Worm (Caenorhabditis elegans) whole organism, midembryonic: ENCODE data around the gene C07A9.12.
A peak's percentile ranks its signal among the peaks of the same experiment; 100 is the strongest.

Experiments
- T22C8.4 ChIP-seq: fragments of 200-800 bp; sonication (Bioruptor generic); IDR thresholded peaks from 2 replicates; pipeline ENCODE4 v1.3.6; 2022; ENCODE audit warnings: missing genetic modification characterization, missing compliant biosample characterization
- cog-1 ChIP-seq: sonication (generic microtip); optimal IDR thresholded peaks from 2 replicates; lab custom pipeline; 2016; ENCODE audit warnings: missing genetic modification characterization, missing compliant biosample characterization
- flt-1 ChIP-seq: fragments of 200-800 bp; sonication (Bioruptor generic); IDR thresholded peaks from 2 replicates; pipeline ENCODE4 v1.3.6; 2022; ENCODE audit warnings: missing genetic modification characterization, missing compliant biosample characterization
- klf-2 ChIP-seq: fragments of 200-800 bp; sonication (Bioruptor generic); conservative IDR thresholded peaks from 2 replicates; pipeline ENCODE4 v1.3.6; 2022; ENCODE audit warnings: missing genetic modification reagents, missing genetic modification characterization, missing compliant biosample characterization
- med-1 ChIP-seq: sonication (generic microtip); optimal IDR thresholded peaks from 2 replicates; lab custom pipeline; 2017; ENCODE audit warnings: missing genetic modification characterization, mild to moderate bottlenecking, missing compliant biosample characterization, antibody characterized with exemption, missing genetic modification reagents; ENCODE audit not compliant: insufficient read depth
- ref-1 ChIP-seq: fragments of 200-800 bp; sonication (Bioruptor generic); conservative IDR thresholded peaks from 2 replicates; pipeline ENCODE4 v1.3.6; 2022; ENCODE audit warnings: missing genetic modification reagents, missing genetic modification characterization, missing compliant biosample characterization
- tab-1 ChIP-seq: fragments of 200-800 bp; sonication (Bioruptor generic); IDR thresholded peaks from 2 replicates; pipeline ENCODE4 v1.3.6; 2022; ENCODE audit warnings: missing genetic modification characterization, missing compliant biosample characterization
- ztf-23 ChIP-seq: fragments of 200-800 bp; sonication (Bioruptor generic); IDR thresholded peaks from 2 replicates; pipeline ENCODE4 v1.3.6; 2022; ENCODE audit warnings: missing genetic modification reagents, missing genetic modification characterization, missing compliant biosample characterization
- ztf-29 ChIP-seq: fragments of 200-800 bp; sonication (Bioruptor generic); IDR thresholded peaks from 2 replicates; pipeline ENCODE4 v1.3.6; 2022; ENCODE audit warnings: missing genetic modification reagents, missing genetic modification characterization, missing compliant biosample characterization

Gene C07A9.12

DNA sequence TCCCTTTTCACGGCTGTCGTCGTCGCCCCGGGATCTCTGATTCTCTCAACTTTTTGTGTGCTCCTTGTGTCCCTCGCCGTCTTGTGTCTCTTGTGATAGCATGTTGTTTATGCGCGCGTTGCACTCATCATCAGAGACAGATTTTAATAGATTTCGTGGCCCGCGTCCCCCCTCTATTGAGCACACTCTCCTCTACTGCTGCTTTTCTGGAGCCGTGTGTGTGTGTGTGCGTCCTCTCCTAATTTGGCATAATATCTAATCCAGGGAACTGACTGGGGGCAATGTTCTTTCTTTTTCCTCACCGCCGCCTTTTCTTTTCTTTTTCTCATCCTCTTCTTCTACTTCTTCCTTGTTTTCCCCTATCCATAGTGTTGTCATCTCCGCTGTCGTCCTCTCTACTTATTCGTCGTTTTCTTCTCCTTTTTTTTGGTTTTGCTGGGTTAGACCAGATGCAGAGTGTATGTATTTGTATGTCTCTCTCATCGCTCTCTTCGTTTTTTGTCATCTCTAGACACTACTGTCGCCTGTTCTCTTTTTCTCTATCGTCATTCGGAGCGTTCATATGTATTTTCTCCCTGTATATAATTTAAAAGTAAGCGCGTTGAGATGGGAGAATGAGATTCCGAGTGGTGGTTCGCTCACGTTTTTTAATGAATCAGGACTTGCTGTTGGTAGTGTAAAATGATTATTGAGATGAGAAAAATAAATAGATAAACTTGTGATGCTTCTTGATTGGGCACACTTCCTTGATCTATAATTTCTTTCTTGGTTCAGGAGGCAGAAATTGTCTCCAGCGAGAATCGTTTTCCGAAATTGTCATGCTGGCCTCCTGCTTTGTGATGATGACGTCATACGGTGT, 23.4 kb downstream of the C07A9.12 start:
- TF ChIP-seq med-1 (GFP tag; lab: Kevin White, UChicago) (no peak), cog-1 (peak; percentile 64), ztf-23 (0 out of 2 replicates have a peak, but pooled peaks have one; percentile 57)

DNA sequence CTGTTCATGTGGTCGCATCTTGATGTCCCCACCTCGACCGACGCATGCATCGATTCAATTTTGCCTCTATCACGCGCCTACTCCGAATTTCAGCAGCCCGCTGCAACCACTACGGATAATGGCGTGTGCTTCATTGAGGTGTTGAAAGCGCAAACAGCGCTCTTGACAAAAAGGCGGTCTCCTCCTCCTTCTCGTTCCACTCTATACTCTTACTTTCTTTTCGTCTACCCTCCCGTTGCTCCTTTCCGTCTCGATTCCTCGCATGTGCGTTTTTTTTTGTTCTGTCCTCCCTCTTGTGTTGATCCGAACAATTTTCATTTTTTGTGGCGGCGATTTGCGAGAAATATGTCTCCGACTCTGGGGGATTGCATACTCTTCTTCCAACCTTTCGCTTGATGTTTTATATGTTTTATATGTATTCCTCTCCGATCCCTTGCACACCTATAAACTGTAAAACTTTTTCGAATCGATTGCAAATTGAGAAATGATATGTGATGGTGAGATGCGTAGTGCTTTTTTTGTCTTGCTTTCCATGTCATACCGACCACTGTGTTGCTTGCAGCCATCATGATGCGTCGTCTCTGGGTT, 24.6 kb downstream of the C07A9.12 start:
- TF ChIP-seq tab-1 (no peak), med-1 (GFP tag; lab: Kevin White, UChicago) (no peak), cog-1 (no peak), flt-1 (peak; percentile 36; the same call in 1 of the 2 replicates), ztf-23 (no peak)

DNA sequence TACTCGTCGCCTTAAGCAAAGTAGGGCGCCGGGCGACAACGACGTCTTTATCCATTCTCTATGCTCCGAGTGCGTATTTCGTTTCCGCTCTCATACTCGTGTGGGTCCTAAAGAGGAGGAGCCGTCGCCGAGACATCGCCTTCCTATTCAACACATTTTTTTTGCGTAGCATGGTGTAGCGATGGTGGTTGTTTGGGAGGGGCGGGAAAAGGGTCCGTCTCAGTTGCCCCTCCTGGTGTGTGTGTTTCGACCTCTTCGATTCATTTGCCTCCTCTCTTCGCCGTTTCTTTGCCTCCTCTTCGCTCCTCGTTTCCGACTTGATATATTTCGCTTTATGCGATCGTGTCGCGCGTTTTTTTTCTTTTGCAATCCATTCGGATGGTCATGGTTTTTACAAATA, 25.5 kb downstream of the C07A9.12 start:
- TF ChIP-seq cog-1 (no peak), ztf-23 (no peak), klf-2 (GFP tag; lab: Robert Waterston, UW) (no peak), tab-1 (no peak), T22C8.4 (GFP tag; lab: Robert Waterston, UW) (no peak), flt-1 (no peak), ref-1 (no peak), ztf-29 (GFP tag; lab: Robert Waterston, UW) (no peak), med-1 (GFP tag; lab: Kevin White, UChicago) (no peak)

DNA sequence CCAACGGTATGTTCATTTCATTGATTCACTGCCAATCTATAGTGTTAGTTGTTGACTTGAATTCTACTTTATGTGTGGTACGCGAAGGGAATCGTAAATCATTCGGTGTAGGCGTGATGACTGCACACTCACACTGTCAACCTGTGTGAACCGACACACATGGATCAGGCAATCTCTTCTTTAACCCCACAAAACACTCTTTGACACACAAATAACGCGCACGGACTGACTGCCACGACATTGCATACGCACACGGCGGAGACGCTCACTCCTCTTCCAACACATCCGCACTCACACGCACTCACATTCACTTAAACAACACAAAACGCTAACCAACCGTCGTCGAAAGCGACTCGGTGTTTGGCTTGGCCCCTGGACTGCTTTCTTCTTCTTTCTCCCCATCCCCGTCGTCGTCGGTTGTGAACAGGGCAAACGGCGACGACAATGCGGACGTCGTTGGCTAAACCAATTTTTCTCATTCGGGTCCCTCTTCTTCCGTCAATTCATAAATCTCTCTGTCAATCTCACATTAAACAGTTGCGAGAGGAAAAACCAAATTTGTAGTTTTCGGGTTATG, 27.1 kb downstream of the C07A9.12 start:
- TF ChIP-seq T22C8.4 (GFP tag; lab: Robert Waterston, UW) (no peak), tab-1 (no peak), klf-2 (GFP tag; lab: Robert Waterston, UW) (no peak), ztf-29 (GFP tag; lab: Robert Waterston, UW) (no peak), cog-1 (no peak), med-1 (GFP tag; lab: Kevin White, UChicago) (no peak), ztf-23 (no peak), flt-1 (no peak), ref-1 (no peak)

DNA sequence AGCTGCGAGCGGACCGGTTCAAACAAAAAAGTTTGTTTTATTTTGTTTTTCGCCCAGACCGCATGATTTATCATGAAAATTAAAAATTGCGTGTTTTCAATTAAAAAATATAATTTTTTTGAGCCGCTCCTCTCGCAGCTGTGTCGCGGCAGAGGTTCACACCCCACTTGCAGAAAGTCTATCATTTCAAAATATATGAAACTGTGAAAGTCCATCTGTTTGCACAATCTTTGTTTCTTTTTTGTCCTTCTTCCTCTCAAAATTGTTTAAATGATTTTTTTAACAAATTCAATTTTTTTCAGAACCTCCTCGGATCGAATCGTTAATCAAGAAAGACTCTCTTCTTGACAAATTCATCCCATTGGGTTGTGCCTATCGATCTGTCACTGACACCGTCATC, 27.8 kb downstream of the C07A9.12 start, which contains the start of gene tlk-1:
tlk-1 (plus strand) TSS at position 301 of the 400 bp plus-strand sequence.
- TF ChIP-seq ref-1 (no peak), flt-1 (no peak), ztf-29 (GFP tag; lab: Robert Waterston, UW) (no peak), med-1 (GFP tag; lab: Kevin White, UChicago) (no peak), ztf-23 (no peak), tab-1 (no peak), cog-1 (no peak), klf-2 (GFP tag; lab: Robert Waterston, UW) (no peak), T22C8.4 (GFP tag; lab: Robert Waterston, UW) (no peak)

DNA sequence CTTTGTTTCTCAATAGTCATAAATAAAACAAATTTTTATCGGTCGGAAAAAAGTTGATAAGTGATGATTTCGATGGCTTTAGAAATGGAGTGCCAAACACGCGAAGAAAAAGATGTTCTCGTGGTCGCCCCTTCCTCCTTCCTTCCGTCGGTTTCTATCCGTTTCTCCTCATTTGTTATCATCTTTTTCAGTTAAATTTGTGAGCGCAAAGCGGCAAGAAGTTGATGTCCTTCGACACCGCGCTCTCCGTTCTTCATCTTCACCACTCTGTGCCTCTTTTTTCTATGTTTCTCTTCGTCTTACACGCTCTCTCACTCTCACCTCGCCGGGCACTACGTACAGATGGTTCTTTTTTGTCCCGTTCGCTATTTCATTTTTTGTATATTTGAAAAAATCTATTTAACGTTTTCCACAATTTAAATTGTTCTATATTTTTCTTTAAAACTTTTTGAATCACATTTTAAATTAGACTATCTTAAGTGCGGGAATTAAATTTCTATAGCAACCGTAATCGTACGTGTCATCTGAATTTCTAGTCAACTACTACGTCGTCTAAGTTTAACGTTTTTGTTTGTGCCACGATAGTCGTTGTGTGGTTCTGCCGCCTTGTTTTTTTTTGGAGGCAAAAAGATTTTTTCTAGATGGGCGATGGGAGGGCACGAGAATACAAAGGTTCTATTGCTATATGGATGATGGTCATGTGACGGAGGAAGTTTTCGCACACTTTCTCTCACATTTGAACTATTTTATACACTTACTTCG, 28.5 kb downstream of the C07A9.12 start:
- TF ChIP-seq flt-1 (no peak), ztf-29 (GFP tag; lab: Robert Waterston, UW) (no peak), T22C8.4 (GFP tag; lab: Robert Waterston, UW) (no peak), ref-1 (no peak), klf-2 (GFP tag; lab: Robert Waterston, UW) (no peak), tab-1 (no peak), cog-1 (no peak), med-1 (GFP tag; lab: Kevin White, UChicago) (no peak), ztf-23 (no peak)

DNA sequence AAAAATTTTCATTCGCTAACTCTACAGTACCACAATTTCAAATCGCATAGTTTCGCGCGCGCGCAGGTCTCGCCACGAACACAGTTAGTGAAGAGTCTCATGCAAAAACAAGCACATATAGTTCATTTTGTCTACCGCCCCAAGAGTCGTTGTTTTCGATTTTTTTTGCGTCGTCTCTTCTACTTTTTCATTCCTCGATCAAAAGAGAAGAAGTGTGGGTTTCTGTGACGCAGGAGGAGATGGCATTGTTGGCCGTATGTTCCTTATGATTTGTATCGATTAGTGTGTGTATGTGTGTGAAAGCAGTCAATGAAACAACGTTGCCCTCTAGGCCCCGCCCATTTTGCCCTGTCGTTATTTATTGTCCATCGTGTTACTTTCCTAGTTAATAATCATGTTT, 29.5 kb downstream of the C07A9.12 start:
- TF ChIP-seq med-1 (GFP tag; lab: Kevin White, UChicago) (no peak), ztf-23 (no peak), tab-1 (no peak), klf-2 (GFP tag; lab: Robert Waterston, UW) (no peak), cog-1 (no peak), flt-1 (no peak), ref-1 (no peak), T22C8.4 (GFP tag; lab: Robert Waterston, UW) (no peak), ztf-29 (GFP tag; lab: Robert Waterston, UW) (no peak)

DNA sequence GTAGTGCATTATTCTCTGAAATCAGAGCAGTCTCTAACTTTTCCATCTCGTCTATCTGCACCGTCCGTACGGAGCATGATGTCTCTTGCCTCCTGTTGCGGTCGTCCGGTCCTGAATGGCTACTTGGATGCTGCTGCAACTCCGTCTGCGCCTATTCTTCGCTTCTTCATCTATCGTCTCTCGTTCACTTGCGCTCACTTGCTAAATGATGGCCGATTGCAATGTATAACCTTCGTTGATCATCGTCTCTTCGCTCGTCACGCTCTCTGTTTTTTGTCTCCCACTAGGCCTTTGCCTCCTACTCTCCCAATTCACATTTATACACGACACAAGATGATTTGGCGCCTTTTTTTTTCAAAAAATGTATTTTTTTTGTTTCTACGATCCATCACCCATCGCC, 30.0 kb downstream of the C07A9.12 start:
- TF ChIP-seq flt-1, result peak; percentile 55; the same call in 1 of the 2 replicates
- no peak for TF ChIP-seq ref-1

DNA sequence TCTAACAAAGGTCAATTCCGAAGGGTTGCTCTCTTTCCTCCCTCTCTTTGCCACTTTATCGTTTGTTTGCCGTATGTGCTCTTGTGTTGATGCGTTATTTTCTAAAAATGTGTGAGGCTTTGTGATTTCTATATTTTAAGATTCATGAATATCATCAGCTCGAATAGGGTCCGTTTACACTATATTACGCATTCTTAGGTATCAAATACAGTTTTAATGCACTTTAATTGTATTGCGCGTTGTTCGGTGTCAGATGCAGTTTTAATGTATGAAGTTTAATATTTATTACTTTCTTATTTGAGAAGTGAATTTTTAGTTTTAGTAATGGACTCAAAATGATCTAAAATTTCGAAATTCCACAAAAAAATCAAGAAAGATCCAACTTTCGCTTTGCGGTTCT, 30.9 kb downstream of the C07A9.12 start, which contains the start of gene bud-31:
bud-31 (minus strand) TSS at position 101 of the 400 bp plus-strand sequence.
- TF ChIP-seq flt-1 (no peak), cog-1 (no peak), ref-1 (no peak), T22C8.4 (GFP tag; lab: Robert Waterston, UW) (no peak), med-1 (GFP tag; lab: Kevin White, UChicago) (no peak), ztf-23 (no peak), ztf-29 (GFP tag; lab: Robert Waterston, UW) (no peak), klf-2 (GFP tag; lab: Robert Waterston, UW) (no peak), tab-1 (no peak)
